Fruit fly (Drosophila melanogaster) whole organism, embryonic: Measurements from ENCODE around the gene CG43998.
A peak's percentile ranks its signal among the peaks of the same experiment; 100 is the strongest.

Experiments used
- CG10147 ChIP-seq: fragments of 200-800 bp; sonication (Bioruptor generic); optimal IDR thresholded peaks from 2 replicates; lab custom pipeline; 2019; ENCODE audit warnings: missing biosample characterization, mild to moderate bottlenecking, missing genetic modification characterization, moderate library complexity
- CG10565 ChIP-seq: fragments of 200-800 bp; sonication (Bioruptor generic); optimal IDR thresholded peaks from 3 replicates; lab custom pipeline; 2016; ENCODE audit warnings: missing biosample characterization, mild to moderate bottlenecking, missing genetic modification characterization
- CG12236 ChIP-seq: fragments of 200-800 bp; sonication (Bioruptor generic); optimal IDR thresholded peaks from 2 replicates; lab custom pipeline; 2016; ENCODE audit warnings: missing biosample characterization, missing genetic modification characterization
- CG14710 ChIP-seq: fragments of 200-800 bp; sonication (Bioruptor generic); optimal IDR thresholded peaks from 3 replicates; lab custom pipeline; 2019; ENCODE audit warnings: missing biosample characterization, mild to moderate bottlenecking, missing genetic modification characterization, moderate library complexity
- CG17829 ChIP-seq: fragments of 200-800 bp; optimal IDR thresholded peaks from 2 replicates; lab custom pipeline; 2019; ENCODE audit warnings: missing biosample characterization, mild to moderate bottlenecking, missing genetic modification characterization, moderate library complexity
- CG30403 ChIP-seq: fragments of 200-800 bp; sonication (Bioruptor generic); optimal IDR thresholded peaks from 3 replicates; lab custom pipeline; 2016; ENCODE audit warnings: missing biosample characterization, missing genetic modification characterization
- CG4820 ChIP-seq: fragments of 200-800 bp; sonication (Bioruptor generic); optimal IDR thresholded peaks from 3 replicates; lab custom pipeline; 2016; ENCODE audit warnings: missing biosample characterization, missing genetic modification characterization
- CG6254 ChIP-seq: fragments of 200-800 bp; sonication (Bioruptor generic); optimal IDR thresholded peaks from 3 replicates; lab custom pipeline; 2017; ENCODE audit warnings: mild to moderate bottlenecking, missing biosample characterization, missing genetic modification reagents, missing genetic modification characterization
- CG6791 ChIP-seq: fragments of 200-800 bp; sonication (Bioruptor generic); IDR thresholded peaks from 3 replicates; pipeline ENCODE4 v1.3.6; 2022; ENCODE audit warnings: missing biosample characterization, missing genetic modification characterization; ENCODE audit not compliant: partially characterized antibody
- CG7357 ChIP-seq: fragments of 200-800 bp; sonication (Bioruptor generic); IDR thresholded peaks from 3 replicates; pipeline ENCODE4 v1.3.6; 2022; ENCODE audit warnings: missing biosample characterization, missing genetic modification characterization
- CG7786 ChIP-seq: fragments of 200-800 bp; sonication (Bioruptor generic); optimal IDR thresholded peaks from 2 replicates; lab custom pipeline; 2016; ENCODE audit warnings: missing biosample characterization, missing genetic modification characterization
- CG8765 ChIP-seq: fragments of 200-800 bp; sonication (Bioruptor generic); IDR thresholded peaks from 2 replicates; pipeline ENCODE4 v1.3.6; 2022; ENCODE audit warnings: missing biosample characterization, missing genetic modification characterization
- CG9437 ChIP-seq: fragments of 200-800 bp; sonication (Bioruptor generic); optimal IDR thresholded peaks from 2 replicates; lab custom pipeline; 2018; ENCODE audit warnings: missing biosample characterization, mild to moderate bottlenecking, missing genetic modification characterization
- CG9609 ChIP-seq: fragments of 200-800 bp; sonication (Bioruptor generic); optimal IDR thresholded peaks from 3 replicates; lab custom pipeline; 2016; ENCODE audit warnings: missing biosample characterization, missing genetic modification characterization
- D19B ChIP-seq: fragments of 200-800 bp; sonication (Bioruptor generic); optimal IDR thresholded peaks from 2 replicates; lab custom pipeline; 2017; ENCODE audit warnings: missing biosample characterization, mild to moderate bottlenecking, missing genetic modification characterization
- Dip3 ChIP-seq: fragments of 200-800 bp; sonication (Bioruptor generic); optimal IDR thresholded peaks from 3 replicates; lab custom pipeline; 2016; ENCODE audit warnings: missing biosample characterization, missing genetic modification characterization
- Drgx ChIP-seq: fragments of 200-800 bp; sonication (Bioruptor generic); IDR thresholded peaks from 2 replicates; pipeline ENCODE4 v1.3.6; 2022; ENCODE audit warnings: missing biosample characterization, missing genetic modification characterization
- ERR ChIP-seq: fragments of 200-800 bp; sonication (Bioruptor generic); optimal IDR thresholded peaks from 2 replicates; lab custom pipeline; 2016; ENCODE audit warnings: missing biosample characterization, missing genetic modification characterization
- Elba2 ChIP-seq: fragments of 200-800 bp; sonication (Bioruptor generic); optimal IDR thresholded peaks from 3 replicates; lab custom pipeline; 2016; ENCODE audit warnings: missing biosample characterization, missing genetic modification characterization
- GATAe ChIP-seq: fragments of 200-800 bp; sonication (Bioruptor generic); conservative IDR thresholded peaks from 2 replicates; pipeline ENCODE4 v1.3.6; 2022; ENCODE audit warnings: missing biosample characterization, missing genetic modification characterization
- HHEX ChIP-seq: fragments of 200-800 bp; sonication (Bioruptor generic); optimal IDR thresholded peaks from 3 replicates; lab custom pipeline; 2017; ENCODE audit warnings: missing biosample characterization, mild to moderate bottlenecking, missing genetic modification characterization, missing genetic modification reagents
- Hmx ChIP-seq: fragments of 200-800 bp; sonication (Bioruptor generic); optimal IDR thresholded peaks from 2 replicates; lab custom pipeline; 2016; ENCODE audit warnings: missing biosample characterization, missing genetic modification characterization
- Hr3 ChIP-seq: fragments of 200-800 bp; sonication (Bioruptor generic); optimal IDR thresholded peaks from 3 replicates; lab custom pipeline; 2016; ENCODE audit warnings: missing biosample characterization, missing genetic modification characterization
- PHDP ChIP-seq: fragments of 200-800 bp; sonication (Bioruptor generic); optimal IDR thresholded peaks from 3 replicates; lab custom pipeline; 2018; ENCODE audit warnings: missing biosample characterization, mild to moderate bottlenecking, missing genetic modification characterization, moderate library complexity
- Sox100B ChIP-seq: fragments of 200-800 bp; sonication (Bioruptor generic); optimal IDR thresholded peaks from 3 replicates; lab custom pipeline; 2018; ENCODE audit warnings: missing biosample characterization, mild to moderate bottlenecking, missing genetic modification characterization
- cad ChIP-seq: fragments of >200 bp; optimal IDR thresholded peaks from 2 replicates; lab custom pipeline; 2017; ENCODE audit warnings: missing biosample characterization, missing genetic modification characterization
- cg ChIP-seq: fragments of 200-800 bp; sonication (Bioruptor generic); optimal IDR thresholded peaks from 3 replicates; lab custom pipeline; 2019; ENCODE audit warnings: missing biosample characterization, mild to moderate bottlenecking, missing genetic modification characterization, moderate library complexity
- chif ChIP-seq, 2 experiments: fragments of 200-800 bp; sonication (Bioruptor generic); optimal IDR thresholded peaks; 3 replicates each; lab custom pipeline; 2016; ENCODE audit warnings: missing biosample characterization in 2 of 2, missing genetic modification characterization in 2 of 2
- crc ChIP-seq: fragments of 200-800 bp; sonication (Bioruptor generic); optimal IDR thresholded peaks from 2 replicates; lab custom pipeline; 2016; ENCODE audit warnings: missing biosample characterization, missing genetic modification characterization
- crp ChIP-seq, 2 experiments: fragments of 200-800 bp; sonication (Bioruptor generic); optimal IDR thresholded peaks; 2 replicates in 1 of 2; 3 replicates in 1 of 2; lab custom pipeline; 2017; ENCODE audit warnings: missing biosample characterization in 2 of 2, missing genetic modification characterization in 2 of 2, mild to moderate bottlenecking in 1 of 2, moderate library complexity in 1 of 2
- da ChIP-seq: fragments of 200-800 bp; sonication (Bioruptor generic); optimal IDR thresholded peaks from 2 replicates; lab custom pipeline; 2016; ENCODE audit warnings: missing biosample characterization, missing genetic modification characterization
- her ChIP-seq: fragments of 200-800 bp; sonication (Bioruptor generic); optimal IDR thresholded peaks from 2 replicates; lab custom pipeline; 2016; ENCODE audit warnings: missing biosample characterization, missing genetic modification characterization
- inv ChIP-seq: fragments of 200-800 bp; sonication (Bioruptor generic); IDR thresholded peaks from 2 replicates; pipeline ENCODE4 v1.3.6; 2022; ENCODE audit warnings: missing biosample characterization, missing genetic modification characterization; ENCODE audit not compliant: partially characterized antibody
- jigr1 ChIP-seq: fragments of 200-800 bp; sonication (Bioruptor generic); IDR thresholded peaks from 3 replicates; pipeline ENCODE4 v1.3.6; 2022; ENCODE audit warnings: missing biosample characterization, missing genetic modification characterization
- kni ChIP-seq: fragments of 200-800 bp; sonication (Bioruptor generic); optimal IDR thresholded peaks from 3 replicates; lab custom pipeline; 2017; ENCODE audit warnings: mild to moderate bottlenecking, missing biosample characterization, missing genetic modification reagents, missing genetic modification characterization
- luna ChIP-seq: fragments of 200-800 bp; sonication (Bioruptor generic); optimal IDR thresholded peaks from 2 replicates; lab custom pipeline; 2016; ENCODE audit warnings: missing biosample characterization, missing genetic modification characterization
- nau ChIP-seq: fragments of 200-800 bp; sonication (Bioruptor generic); optimal IDR thresholded peaks from 3 replicates; lab custom pipeline; 2017; ENCODE audit warnings: missing biosample characterization, mild to moderate bottlenecking, missing genetic modification characterization, missing genetic modification reagents
- onecut ChIP-seq: fragments of 200-800 bp; sonication (Bioruptor generic); IDR thresholded peaks from 2 replicates; pipeline ENCODE4 v1.3.6; 2022; ENCODE audit warnings: missing biosample characterization, missing genetic modification characterization
- pan ChIP-seq, 4 experiments: fragments of >200 bp in 3 of 4; fragments of 200-800 bp in 1 of 4; sonication (Bioruptor generic) in 1 of 4; optimal IDR thresholded peaks in 3 of 4; IDR thresholded peaks in 1 of 4; 2 replicates each; pipeline versions ENCODE4 v1.3.6 to Lab custom; 2017 to 2022; ENCODE audit warnings: missing biosample characterization in 2 of 4, missing genetic modification characterization in 2 of 4, mixed read lengths in 1 of 4
- run ChIP-seq: fragments of 200-800 bp; sonication (Bioruptor generic); optimal IDR thresholded peaks from 3 replicates; lab custom pipeline; 2018; ENCODE audit warnings: missing biosample characterization, mild to moderate bottlenecking, missing genetic modification characterization
- sc ChIP-seq, 3 experiments: fragments of >200 bp in 2 of 3; fragments of 200-800 bp in 1 of 3; sonication (Bioruptor generic) in 1 of 3; optimal IDR thresholded peaks; 2 replicates in 2 of 3; 3 replicates in 1 of 3; lab custom pipeline; 2017; ENCODE audit warnings: mild to moderate bottlenecking in 1 of 3, missing biosample characterization in 1 of 3, missing genetic modification characterization in 1 of 3, missing genetic modification reagents in 1 of 3
- scrt ChIP-seq: fragments of 200-800 bp; sonication (Bioruptor generic); optimal IDR thresholded peaks from 2 replicates; lab custom pipeline; 2018; ENCODE audit warnings: missing biosample characterization, mild to moderate bottlenecking, missing genetic modification characterization, moderate library complexity
- seq ChIP-seq: fragments of 200-800 bp; sonication (Bioruptor generic); IDR thresholded peaks from 2 replicates; pipeline ENCODE4 v1.3.6; 2022; ENCODE audit warnings: missing biosample characterization, missing genetic modification characterization
- shn ChIP-seq: fragments of 200-800 bp; sonication (Bioruptor generic); optimal IDR thresholded peaks from 3 replicates; lab custom pipeline; 2016; ENCODE audit warnings: missing biosample characterization, missing genetic modification characterization
- sim ChIP-seq: fragments of 200-800 bp; sonication (Bioruptor generic); IDR thresholded peaks from 2 replicates; pipeline ENCODE4 v1.3.6; 2022; ENCODE audit warnings: missing biosample characterization, missing genetic modification characterization
- slou ChIP-seq: fragments of 200-800 bp; sonication (Bioruptor generic); optimal IDR thresholded peaks from 3 replicates; lab custom pipeline; 2016; ENCODE audit warnings: missing biosample characterization, missing genetic modification characterization
- tin ChIP-seq: fragments of 200-800 bp; sonication (Bioruptor generic); optimal IDR thresholded peaks from 3 replicates; lab custom pipeline; 2016; ENCODE audit warnings: missing biosample characterization, missing genetic modification characterization
- tio ChIP-seq: fragments of 200-800 bp; sonication (Bioruptor generic); optimal IDR thresholded peaks from 2 replicates; lab custom pipeline; 2017; ENCODE audit warnings: missing biosample characterization, missing genetic modification characterization, inconsistent platforms
- tll ChIP-seq, 2 experiments: fragments of 200-800 bp in 1 of 2; fragments of >200 bp in 1 of 2; sonication (Bioruptor generic) in 1 of 2; optimal IDR thresholded peaks; 2 replicates each; lab custom pipeline; 2017 to 2019; ENCODE audit warnings: missing biosample characterization in 2 of 2, missing genetic modification characterization in 2 of 2, mild to moderate bottlenecking in 1 of 2, moderate library complexity in 1 of 2
- toy ChIP-seq: fragments of 200-800 bp; sonication (Bioruptor generic); IDR thresholded peaks from 2 replicates; pipeline ENCODE4 v1.3.6; 2022; ENCODE audit warnings: missing biosample characterization, missing genetic modification characterization
- yki ChIP-seq: fragments of >200 bp; optimal IDR thresholded peaks from 3 replicates; lab custom pipeline; 2018

CG43998 gene

DNA sequence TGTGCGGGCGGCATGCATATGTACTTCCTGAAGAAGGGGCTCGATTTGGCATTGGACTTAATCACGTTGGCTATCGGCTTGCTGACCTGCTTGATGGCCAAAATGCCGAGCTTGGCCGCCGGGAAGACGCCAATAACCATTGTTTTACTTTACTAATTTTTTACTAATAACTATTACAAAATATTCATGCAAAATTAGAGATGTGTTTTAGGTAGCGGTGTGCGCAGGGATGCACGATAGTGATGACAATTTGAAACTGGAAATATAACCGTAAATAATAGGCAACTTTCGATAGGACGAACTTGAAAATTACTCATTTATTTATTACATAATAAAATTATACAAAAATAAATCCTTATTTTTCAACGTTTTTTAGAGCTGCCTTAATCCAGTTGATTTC lies 1.4 kb downstream of the CG43998 start, which contains the start of gene CG13601 (continued):
- TF ChIP-seq shn (no peak), CG12236 (GFP tag; lab: Kevin White, UChicago) (no peak), da (GFP tag; lab: Kevin White, UChicago) (no peak), run (tag; lab: Kevin White, UChicago) (no peak), kni (GFP tag; lab: Kevin White, UChicago) (no peak), CG6254 (GFP tag; lab: Kevin White, UChicago) (no peak), CG4820 (GFP tag; lab: Kevin White, UChicago) (peak; percentile 13), CG14710 (tag; lab: Kevin White, UChicago) (peak; percentile 37), cg (GFP tag; lab: Kevin White, UChicago) (no peak), tll (GFP tag; optimal IDR thresholded peaks at IDR 0.05; lab: Kevin White, UChicago) (no peak), CG9609 (no peak), PHDP (tag; lab: Kevin White, UChicago) (peak; percentile 17), cad (GFP tag; lab: Kevin White, UChicago) (no peak), jigr1 (no peak), HHEX (no peak), crp (GFP tag; optimal IDR thresholded peaks at IDR 0.05; lab: Kevin White, UChicago) (no peak), CG10565 (GFP tag; lab: Kevin White, UChicago) (no peak), CG30403 (peak; percentile 49), Dip3 (GFP tag; lab: Kevin White, UChicago) (no peak), CG7786 (no peak), tio (no peak), CG9437 (no peak), pan (optimal IDR thresholded peaks at IDR 0.05; lab: Kevin White, UChicago) (no peak), pan (GFP tag; optimal IDR thresholded peaks at IDR 0.05 in 1 of 2, IDR thresholded peaks at IDR 0.05 in 1 of 2) (peak in 1 of 2 experiments; percentile 35), CG10147 (GFP tag; lab: Kevin White, UChicago) (no peak), Elba2 (GFP tag; lab: Kevin White, UChicago) (no peak), CG8765 (GFP tag; lab: Robert Waterston, UW) (no peak), nau (GFP tag; lab: Kevin White, UChicago) (no peak), yki (lab: Kevin White, UChicago) (no peak), CG7357 (GFP tag; lab: Robert Waterston, UW) (no peak), GATAe (GFP tag; lab: Robert Waterston, UW) (no peak), Hr3 (no peak), toy (no peak), CG17829 (peak; percentile 40), scrt (GFP tag; lab: Kevin White, UChicago) (no peak), her (no peak), CG6791 (GFP tag; lab: Robert Waterston, UW) (peak; percentile 67; the same call in 2 of the 3 replicates), D19B (GFP tag; lab: Kevin White, UChicago) (no peak), onecut (no peak), Drgx (GFP tag; lab: Robert Waterston, UW) (no peak), ERR (GFP tag; lab: Kevin White, UChicago) (no peak), sim (GFP tag; lab: Robert Waterston, UW) (no peak), luna (GFP tag; lab: Kevin White, UChicago) (no peak), Hmx (no peak), tin (GFP tag; lab: Kevin White, UChicago) (no peak), sc (optimal IDR thresholded peaks at IDR 0.05; lab: Kevin White, UChicago) (no peak), sc (GFP tag; optimal IDR thresholded peaks at IDR 0.05; lab: Kevin White, UChicago) (no peak), slou (GFP tag; lab: Kevin White, UChicago) (no peak), inv (GFP tag; lab: Robert Waterston, UW) (peak; percentile 72), seq (GFP tag; lab: Robert Waterston, UW) (no peak), crc (no peak), Sox100B (GFP tag; lab: Kevin White, UChicago) (no peak), chif (GFP tag; optimal IDR thresholded peaks at IDR 0.05; lab: Kevin White, UChicago) (no peak)
